Fruit fly (Drosophila melanogaster): ENCODE measurements around the gene Imp.

The Imp gene

dm6 chrX:10768043-10768674 is 55.9 kb downstream of the Imp start, which contains the start of the genes Atg8a and BTBD9 (continued):
- TF ChIP-seq CG8944 (GFP tag; optimal IDR thresholded peaks at IDR 0.05) (peak; percentile 27), stwl (tag; optimal IDR thresholded peaks at IDR 0.05) (peak; percentile 81), BtbVII (GFP tag; optimal IDR thresholded peaks at IDR 0.05) (peak; percentile 53), CG4360 (GFP tag; IDR thresholded peaks at IDR 0.05) (peak; percentile 30; the same call in 1 of the 2 replicates), CG7839 (tag; optimal IDR thresholded peaks at IDR 0.05) (no peak), dmrt11E (tag; optimal IDR thresholded peaks at IDR 0.05) (no peak), zfh2 (GFP tag; optimal IDR thresholded peaks at IDR 0.05) (peak; percentile 23), CG17361 (GFP tag; IDR thresholded peaks at IDR 0.05) (0 out of 3 replicates have a peak, but pooled peaks have one; percentile 17), CG17802 (tag; optimal IDR thresholded peaks at IDR 0.05) (no peak), CG4282 (GFP tag; optimal IDR thresholded peaks at IDR 0.05) (peak; percentile 47), her (GFP tag; optimal IDR thresholded peaks at IDR 0.05) (peak; percentile 58), Fer1 (GFP tag; optimal IDR thresholded peaks at IDR 0.05) (peak; percentile 25), zen2 (GFP tag; IDR thresholded peaks at IDR 0.05; ENCODE audit: partially characterized antibody) (peak; percentile 75; the same call in 1 of the 3 replicates), CG4854 (GFP tag; optimal IDR thresholded peaks at IDR 0.05) (no peak), H2.0 (GFP tag; IDR thresholded peaks at IDR 0.05) (peak; percentile 5; the same call in 1 of the 2 replicates), CG2116 (GFP tag; optimal IDR thresholded peaks at IDR 0.05) (peak; percentile 99), Mrtf (GFP tag; IDR thresholded peaks at IDR 0.05) (0 out of 3 replicates have a peak, but pooled peaks have one; percentile 37), CG7963 (GFP tag; IDR thresholded peaks at IDR 0.05; ENCODE audit: partially characterized antibody) (peak; percentile 65), CG31441 (GFP tag; IDR thresholded peaks at IDR 0.05) (0 out of 2 replicates have a peak, but pooled peaks have one; percentile 22), da (GFP tag; optimal IDR thresholded peaks at IDR 0.05) (peak; percentile 2), zfh1 (GFP tag; IDR thresholded peaks at IDR 0.05) (peak; percentile 49; the same call in 2 of the 3 replicates), Doc3 (GFP tag; IDR thresholded peaks at IDR 0.05; ENCODE audit: partially characterized antibody) (peak; percentile 74), CG8924 (tag; optimal IDR thresholded peaks at IDR 0.05) (peak; percentile 46), vnd (GFP tag; IDR thresholded peaks at IDR 0.05; ENCODE audit: partially characterized antibody) (peak; percentile 57; the same call in 1 of the 3 replicates), CG1603 (tag; optimal IDR thresholded peaks at IDR 0.05) (peak; percentile 95), Kr (GFP tag; optimal IDR thresholded peaks at IDR 0.05) (no peak), CG6791 (GFP tag; IDR thresholded peaks at IDR 0.05; ENCODE audit: partially characterized antibody) (peak; percentile 80; the same call in 2 of the 3 replicates), lilli (GFP tag; optimal IDR thresholded peaks at IDR 0.05) (peak; percentile 17), Ets65A (GFP tag) (peak; percentile 92), CG10654 (GFP tag; optimal IDR thresholded peaks at IDR 0.05) (peak; percentile 10), CG18619 (GFP tag; optimal IDR thresholded peaks at IDR 0.05) (no peak), CG4820 (GFP tag; optimal IDR thresholded peaks at IDR 0.05) (no peak), nerfin-2 (GFP tag; IDR thresholded peaks at IDR 0.05; ENCODE audit: partially characterized antibody) (peak; percentile 68), CG14710 (tag; optimal IDR thresholded peaks at IDR 0.05) (peak; percentile 83), CG15479 (GFP tag; optimal IDR thresholded peaks at IDR 0.05) (no peak), CG13424 (tag; optimal IDR thresholded peaks at IDR 0.05) (peak; percentile 16), zen (tag; optimal IDR thresholded peaks at IDR 0.05) (peak; percentile 18), YL-1 (GFP tag; optimal IDR thresholded peaks at IDR 0.05) (peak; percentile 46), disco-r (GFP tag; optimal IDR thresholded peaks at IDR 0.05) (peak; percentile 22), unc-4 (GFP tag; IDR thresholded peaks at IDR 0.05; ENCODE audit: partially characterized antibody) (peak; percentile 84), CG16813 (GFP tag; IDR thresholded peaks at IDR 0.05; ENCODE audit: partially characterized antibody) (peak; percentile 77), Dp (GFP tag; optimal IDR thresholded peaks at IDR 0.05) (peak; percentile 64), sd (tag; optimal IDR thresholded peaks at IDR 0.05) (no peak), CG5953 (GFP tag; IDR thresholded peaks at IDR 0.05) (no peak), Stat92E (GFP tag; optimal IDR thresholded peaks at IDR 0.05) (peak in 1 of 3 experiments; percentile 68), CG10209 (GFP tag; optimal IDR thresholded peaks at IDR 0.05) (peak; percentile 29), Bteb2 (GFP tag; optimal IDR thresholded peaks at IDR 0.05) (no peak), sens (GFP tag) (peak; percentile 70)
